Fruit fly (Drosophila melanogaster): ENCODE results near the gene Grip163.

The Grip163 gene

DNA sequence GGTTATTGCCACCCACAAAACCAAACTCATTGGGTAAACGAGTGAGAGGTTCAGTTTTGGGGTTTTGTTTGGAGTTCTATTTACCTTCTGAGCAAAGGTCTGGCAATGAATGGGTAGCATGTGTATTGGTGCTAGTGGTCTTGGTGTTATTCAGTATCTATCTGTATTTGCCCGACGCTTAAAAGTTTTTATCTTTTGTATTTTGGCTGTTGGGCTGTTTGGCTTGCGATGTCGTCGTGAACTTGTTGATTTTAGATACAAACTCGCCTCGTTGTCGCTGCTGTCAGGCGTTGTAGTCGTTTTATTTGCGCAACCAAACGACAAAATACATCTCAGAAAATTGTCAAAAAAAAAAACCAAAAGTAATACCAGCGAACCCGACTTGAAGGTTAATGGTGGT lies 47.5 kb upstream of the Grip163 start (continued):
- TF ChIP-seq Hey (tag; optimal IDR thresholded peaks at IDR 0.05) = peak; percentile 29
- no peak for TF ChIP-seq ro (GFP tag; IDR thresholded peaks at IDR 0.05)
- no peak for TF ChIP-seq Bgb (GFP tag; IDR thresholded peaks at IDR 0.05; ENCODE audit: partially characterized antibody)
- peak; percentile 64 for TF ChIP-seq CG10543 (GFP tag; optimal IDR thresholded peaks at IDR 0.05)
- TF ChIP-seq croc (GFP tag; conservative IDR thresholded peaks at IDR 0.05) = no peak
- TF ChIP-seq tap (tag; optimal IDR thresholded peaks at IDR 0.05) = no peak
- no peak for TF ChIP-seq CG30020 (tag; optimal IDR thresholded peaks at IDR 0.05)
- TF ChIP-seq CG43689 (GFP tag; IDR thresholded peaks at IDR 0.05) = no peak
- TF ChIP-seq CG15269 (tag; optimal IDR thresholded peaks at IDR 0.05) = peak; percentile 37
- no peak; the same call in 2 of the 3 replicates for TF ChIP-seq B-H1 (GFP tag; IDR thresholded peaks at IDR 0.05)
- TF ChIP-seq az2 (GFP tag; optimal IDR thresholded peaks at IDR 0.05) = no peak
- TF ChIP-seq dmrt99B (tag; optimal IDR thresholded peaks at IDR 0.05) = peak; percentile 25
- peak; percentile 34 for TF ChIP-seq wek (GFP tag; optimal IDR thresholded peaks at IDR 0.05)
- TF ChIP-seq Doc3 (GFP tag; IDR thresholded peaks at IDR 0.05; ENCODE audit: partially characterized antibody) = no peak
- TF ChIP-seq toy (GFP tag; IDR thresholded peaks at IDR 0.05) = 0 out of 2 replicates have a peak, but pooled peaks have one; percentile 16
- TF ChIP-seq ara (GFP tag; IDR thresholded peaks at IDR 0.05) = peak; percentile 23; the same call in 1 of the 2 replicates
- no peak for TF ChIP-seq Dad (GFP tag; optimal IDR thresholded peaks at IDR 0.05)
- TF ChIP-seq CG13775 (GFP tag; optimal IDR thresholded peaks at IDR 0.05) = no peak
- peak; percentile 12 for TF ChIP-seq CG11398 (GFP tag; optimal IDR thresholded peaks at IDR 0.05)
- TF ChIP-seq CG13424 (tag; optimal IDR thresholded peaks at IDR 0.05) = peak; percentile 11
- TF ChIP-seq CG17568 (GFP tag; optimal IDR thresholded peaks at IDR 0.05) = peak; percentile 11
- peak; percentile 3 for TF ChIP-seq bcd (GFP tag; optimal IDR thresholded peaks at IDR 0.05)
- no peak for TF ChIP-seq CG10565 (GFP tag; optimal IDR thresholded peaks at IDR 0.05)
- peak; percentile 16 for TF ChIP-seq BtbVII (GFP tag; optimal IDR thresholded peaks at IDR 0.05)
- no peak for TF ChIP-seq Ada2b (GFP tag; IDR thresholded peaks at IDR 0.05)
- peak; percentile 17 for TF ChIP-seq sqz (GFP tag; optimal IDR thresholded peaks at IDR 0.05)
- TF ChIP-seq Abd-B (GFP tag; optimal IDR thresholded peaks at IDR 0.05) = no peak
- TF ChIP-seq en (GFP tag; optimal IDR thresholded peaks at IDR 0.05) = no peak
- TF ChIP-seq nerfin-2 (GFP tag; IDR thresholded peaks at IDR 0.05; ENCODE audit: partially characterized antibody) = no peak
- no peak for TF ChIP-seq Dref (GFP tag; IDR thresholded peaks at IDR 0.05)
- no peak for TF ChIP-seq GATAe (GFP tag; conservative IDR thresholded peaks at IDR 0.05)
- TF ChIP-seq aop (GFP tag; IDR thresholded peaks at IDR 0.05) = no peak
- no peak for TF ChIP-seq gcm2 (GFP tag; optimal IDR thresholded peaks at IDR 0.05)
- no peak for TF ChIP-seq CG10462 (GFP tag; optimal IDR thresholded peaks at IDR 0.05)
- no peak for TF ChIP-seq CG8765 (GFP tag; IDR thresholded peaks at IDR 0.05)
- peak; percentile 35 for TF ChIP-seq unpg (GFP tag; optimal IDR thresholded peaks at IDR 0.05)
- TF ChIP-seq H2.0 (GFP tag; IDR thresholded peaks at IDR 0.05) = no peak
- peak; percentile 63 for TF ChIP-seq Asciz (GFP tag; optimal IDR thresholded peaks at IDR 0.05)
- TF ChIP-seq CG14965 (GFP tag; optimal IDR thresholded peaks at IDR 0.05; ENCODE audit: borderline replicate concordance) = no peak
- TF ChIP-seq CG7987 (GFP tag; optimal IDR thresholded peaks at IDR 0.05) = peak; percentile 43
- peak; percentile 3 for TF ChIP-seq CoRest (tag; optimal IDR thresholded peaks at IDR 0.05)
- 0 out of 3 replicates have a peak, but pooled peaks have one; percentile 45 for TF ChIP-seq otp (GFP tag; IDR thresholded peaks at IDR 0.05)
- peak; percentile 39 for TF ChIP-seq CG12071 (GFP tag; optimal IDR thresholded peaks at IDR 0.05)
- no peak for TF ChIP-seq Xbp1 (GFP tag; optimal IDR thresholded peaks at IDR 0.05)
- peak; percentile 38; the same call in 1 of the 3 replicates for TF ChIP-seq so (GFP tag; IDR thresholded peaks at IDR 0.05)
- no peak for TF ChIP-seq CG10147 (GFP tag; optimal IDR thresholded peaks at IDR 0.05)
- no peak for TF ChIP-seq pan (optimal IDR thresholded peaks at IDR 0.05)
- peak in 1 of 2 experiments; percentile 22 for TF ChIP-seq pan (GFP tag; optimal IDR thresholded peaks at IDR 0.05 in 1 of 2, IDR thresholded peaks at IDR 0.05 in 1 of 2)
- no peak for TF ChIP-seq MESR4 (GFP tag; optimal IDR thresholded peaks at IDR 0.05)
- no peak for TF ChIP-seq prd (optimal IDR thresholded peaks at IDR 0.05)
- no peak for TF ChIP-seq prd (GFP tag; IDR thresholded peaks at IDR 0.05)
